Worm (Caenorhabditis elegans) whole organism, L3 larva: ENCODE measurements around the gene C08F11.10.

ENCODE experiments used
- R02D3.7 ChIP-seq: fragments of 150-350 bp; optimal IDR thresholded peaks from 2 replicates; lab custom pipeline; 2014; ENCODE audit warnings: missing biosample characterization, missing genetic modification characterization
- ZK546.5 ChIP-seq: sonication (generic microtip); optimal IDR thresholded peaks from 2 replicates; lab custom pipeline; 2017; ENCODE audit warnings: missing biosample characterization, missing genetic modification characterization
- aly-2 ChIP-seq: fragments of 150-350 bp; optimal IDR thresholded peaks from 2 replicates; lab custom pipeline; 2014; ENCODE audit warnings: missing biosample characterization, missing genetic modification characterization
- ama-1 ChIP-seq: fragments of 150-350 bp; optimal IDR thresholded peaks from 2 replicates; lab custom pipeline; 2018
- ceh-28 ChIP-seq: fragments of 150-350 bp; optimal IDR thresholded peaks from 2 replicates; lab custom pipeline; 2014; ENCODE audit warnings: missing biosample characterization, missing genetic modification reagents, missing genetic modification characterization
- ceh-82 ChIP-seq: fragments of 150-350 bp; optimal IDR thresholded peaks from 2 replicates; lab custom pipeline; 2014; ENCODE audit warnings: missing biosample characterization, missing genetic modification characterization
- ceh-9 ChIP-seq: sonication (generic microtip); optimal IDR thresholded peaks from 2 replicates; lab custom pipeline; 2018; ENCODE audit warnings: missing biosample characterization, missing genetic modification characterization
- egl-27 ChIP-seq: sonication (generic microtip); optimal IDR thresholded peaks from 4 replicates; lab custom pipeline; 2017; ENCODE audit warnings: missing biosample characterization, missing genetic modification reagents, missing genetic modification characterization
- egl-5 ChIP-seq: fragments of 150-350 bp; optimal IDR thresholded peaks from 2 replicates; lab custom pipeline; 2017; ENCODE audit warnings: missing biosample characterization, missing genetic modification reagents, missing genetic modification characterization, inconsistent platforms
- elt-1 ChIP-seq: fragments of 150-350 bp; optimal IDR thresholded peaks from 2 replicates; lab custom pipeline; 2014; ENCODE audit warnings: missing biosample characterization, missing genetic modification characterization
- elt-2 ChIP-seq: sonication (generic microtip); optimal IDR thresholded peaks from 2 replicates; lab custom pipeline; 2016; ENCODE audit warnings: missing genetic modification reagents, mild to moderate bottlenecking, missing genetic modification characterization, missing compliant biosample characterization
- elt-3 ChIP-seq, 3 experiments: fragments of 150-350 bp in 1 of 3; sonication (generic microtip) in 2 of 3; optimal IDR thresholded peaks; 2 replicates in 2 of 3; 4 replicates in 1 of 3; lab custom pipeline; 2014 to 2017; ENCODE audit warnings: missing biosample characterization in 3 of 3, missing genetic modification characterization in 3 of 3
- fkh-10 ChIP-seq: sonication (generic microtip); optimal IDR thresholded peaks from 2 replicates; lab custom pipeline; 2017; ENCODE audit warnings: missing biosample characterization, missing genetic modification reagents, missing genetic modification characterization
- fos-1 ChIP-seq: fragments of 150-350 bp; optimal IDR thresholded peaks from 2 replicates; lab custom pipeline; 2014; ENCODE audit warnings: missing biosample characterization, missing genetic modification characterization
- hmg-11 ChIP-seq: sonication (generic microtip); optimal IDR thresholded peaks from 2 replicates; lab custom pipeline; 2016; ENCODE audit warnings: missing genetic modification characterization, missing compliant biosample characterization
- lin-39 ChIP-seq: fragments of 150-350 bp; optimal IDR thresholded peaks from 2 replicates; lab custom pipeline; 2018; ENCODE audit warnings: missing biosample characterization, missing genetic modification reagents, missing genetic modification characterization
- mdl-1 ChIP-seq: fragments of 150-350 bp; optimal IDR thresholded peaks from 2 replicates; lab custom pipeline; 2014; ENCODE audit warnings: missing biosample characterization, missing genetic modification characterization
- mml-1 ChIP-seq: fragments of 150-350 bp; sonication (generic microtip); optimal IDR thresholded peaks from 3 replicates; lab custom pipeline; 2014; ENCODE audit warnings: missing biosample characterization, missing genetic modification characterization
- nfya-1 ChIP-seq: sonication (generic microtip); optimal IDR thresholded peaks from 2 replicates; lab custom pipeline; 2017; ENCODE audit warnings: missing genetic modification characterization, mild to moderate bottlenecking, missing compliant biosample characterization, antibody characterized with exemption, moderate library complexity; ENCODE audit not compliant: insufficient read depth
- nhr-11 ChIP-seq: fragments of 150-350 bp; optimal IDR thresholded peaks from 2 replicates; lab custom pipeline; 2014; ENCODE audit warnings: missing biosample characterization, missing genetic modification characterization
- nhr-237 ChIP-seq: fragments of 150-350 bp; optimal IDR thresholded peaks from 2 replicates; lab custom pipeline; 2014; ENCODE audit warnings: missing biosample characterization, missing genetic modification characterization
- pha-4 ChIP-seq: fragments of 150-350 bp; optimal IDR thresholded peaks from 2 replicates; lab custom pipeline; 2014; ENCODE audit warnings: missing biosample characterization, missing genetic modification reagents, missing genetic modification characterization
- pqm-1 ChIP-seq: fragments of 150-350 bp; optimal IDR thresholded peaks from 2 replicates; lab custom pipeline; 2017; ENCODE audit warnings: missing biosample characterization, missing genetic modification characterization, inconsistent platforms
- sea-2 ChIP-seq: fragments of 150-350 bp; sonication (generic microtip); optimal IDR thresholded peaks from 4 replicates; lab custom pipeline; 2014; ENCODE audit warnings: missing biosample characterization, missing genetic modification reagents, missing genetic modification characterization
- snpc-4 ChIP-seq: fragments of 150-350 bp; optimal IDR thresholded peaks from 2 replicates; lab custom pipeline; 2014; ENCODE audit warnings: missing biosample characterization, missing genetic modification characterization
- tbx-2 ChIP-seq: sonication (generic microtip); optimal IDR thresholded peaks from 2 replicates; lab custom pipeline; 2016; ENCODE audit warnings: mild to moderate bottlenecking, missing genetic modification characterization, missing compliant biosample characterization
- unc-39 ChIP-seq: sonication (generic microtip); optimal IDR thresholded peaks from 4 replicates; lab custom pipeline; 2017; ENCODE audit warnings: missing biosample characterization, missing genetic modification characterization
- unc-62 ChIP-seq: fragments of 150-350 bp; sonication (generic microtip); optimal IDR thresholded peaks from 4 replicates; lab custom pipeline; 2014; ENCODE audit warnings: missing biosample characterization, missing genetic modification reagents, missing genetic modification characterization
- zag-1 ChIP-seq: fragments of 150-350 bp; optimal IDR thresholded peaks from 2 replicates; lab custom pipeline; 2014; ENCODE audit warnings: missing biosample characterization, missing genetic modification characterization
- ztf-11 ChIP-seq: fragments of 150-350 bp; optimal IDR thresholded peaks from 2 replicates; lab custom pipeline; 2014; ENCODE audit warnings: missing biosample characterization, missing genetic modification characterization

The C08F11.10 gene

DNA sequence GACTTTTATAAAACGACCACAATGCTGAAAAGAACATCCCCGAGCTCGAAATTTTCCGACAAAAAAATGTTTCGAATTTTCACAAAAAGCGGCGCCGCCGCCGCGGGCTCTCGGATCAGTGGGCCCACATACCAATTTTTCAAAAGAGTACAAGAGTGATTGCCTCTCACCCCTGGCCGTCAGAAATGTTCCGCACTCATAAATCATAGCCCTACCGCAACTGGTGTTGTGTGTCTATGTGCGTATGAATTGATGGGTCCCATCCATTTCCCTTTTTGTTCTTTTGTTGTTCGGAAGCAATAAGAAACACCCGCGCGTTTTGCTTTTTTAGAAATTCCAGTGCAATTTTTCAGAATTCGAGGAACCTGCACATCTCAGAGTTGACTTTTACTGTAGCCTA lies 45.6 kb upstream of the C08F11.10 start:
- TF ChIP-seq elt-1 (peak; percentile 48), snpc-4 (no peak), ceh-28 (tag; lab: Kevin White, UChicago) (no peak), nfya-1 (tag; lab: Kevin White, UChicago) (peak; percentile 37), nhr-11 (tag; lab: Kevin White, UChicago) (no peak), ceh-9 (tag; lab: Kevin White, UChicago) (no peak), unc-39 (tag; lab: Kevin White, UChicago) (no peak), hmg-11 (tag; lab: Kevin White, UChicago) (peak; percentile 7), lin-39 (peak; percentile 96), unc-62 (GFP tag; lab: Kevin White, UChicago) (peak; percentile 85)

DNA sequence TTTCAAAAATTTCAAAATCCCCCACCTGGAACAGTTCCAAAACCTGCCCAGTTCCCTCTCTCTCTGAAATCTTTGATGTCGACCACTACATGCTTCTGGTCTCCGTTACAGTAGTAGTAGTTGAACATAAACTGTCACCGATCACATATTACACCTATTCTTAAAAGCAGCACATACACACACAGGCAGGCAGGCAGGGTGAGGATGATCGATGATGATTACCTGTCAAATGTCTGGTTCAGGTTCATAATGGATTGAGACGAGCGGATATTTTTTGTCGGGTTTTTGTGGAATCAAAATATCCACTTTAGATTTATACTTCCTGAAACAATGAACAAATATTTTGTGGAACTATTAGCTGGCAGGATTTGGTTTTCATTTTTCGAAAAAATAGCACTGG lies 45.0 kb upstream of the C08F11.10 start:
- no peak for TF ChIP-seq ZK546.5
- TF ChIP-seq ceh-82: no peak
- TF ChIP-seq unc-62 (GFP tag; lab: Kevin White, UChicago): no peak
- TF ChIP-seq nfya-1 (tag; lab: Kevin White, UChicago): no peak
- no peak for TF ChIP-seq lin-39
- TF ChIP-seq snpc-4: no peak
- no peak for TF ChIP-seq nhr-237 (tag; lab: Kevin White, UChicago)
- TF ChIP-seq egl-27 (tag; lab: Kevin White, UChicago): no peak

DNA sequence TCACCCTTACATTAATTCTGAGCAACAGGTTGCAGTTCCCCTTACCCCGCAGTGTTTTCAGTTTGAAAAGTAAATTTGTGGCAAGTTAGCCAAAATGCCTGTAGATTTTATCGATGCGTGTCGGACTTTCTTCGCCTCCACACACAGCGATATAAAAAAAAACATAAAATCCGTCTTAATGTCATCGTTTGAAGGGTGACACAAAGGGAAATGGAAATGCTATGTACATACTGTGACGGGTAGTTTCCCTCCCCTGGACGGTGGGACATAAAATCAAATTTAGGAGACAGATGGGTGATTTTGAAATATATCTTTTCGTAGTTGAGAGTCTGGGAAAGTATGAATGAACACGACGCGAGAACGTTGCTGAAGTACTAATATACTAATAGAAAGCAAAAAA lies 43.5 kb upstream of the C08F11.10 start:
- TF ChIP-seq mdl-1: no peak
- peak; percentile 79 for TF ChIP-seq egl-5 (tag; lab: Kevin White, UChicago)

DNA sequence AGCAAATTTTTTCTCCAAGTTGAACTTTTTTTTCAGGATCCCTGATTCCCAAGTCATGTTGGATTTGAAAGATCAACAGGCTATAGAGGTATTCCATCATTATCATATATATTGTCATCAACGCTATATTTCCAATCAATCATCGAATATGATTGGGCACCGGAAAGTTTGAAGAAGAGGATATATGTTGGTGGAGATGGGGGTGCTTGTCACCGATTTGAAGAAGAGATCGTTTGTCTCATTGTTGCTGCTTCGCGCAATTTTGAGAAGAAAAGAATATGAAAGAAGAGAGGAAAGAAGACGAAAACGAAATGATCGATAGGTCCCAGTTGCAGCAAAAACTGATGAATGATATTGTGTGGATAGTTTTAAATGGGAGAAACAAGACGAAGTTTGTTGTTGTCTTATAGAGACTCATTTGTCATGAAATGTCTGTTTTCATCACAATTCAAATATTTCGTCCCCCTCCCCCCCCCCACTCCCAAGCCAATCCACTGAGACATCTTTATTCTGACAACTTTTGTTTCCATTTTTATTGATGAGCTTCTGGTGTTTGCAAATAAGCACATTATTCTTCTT lies 40.4 kb upstream of the C08F11.10 start, which contains the start of gene T23G4.2:
Gene T23G4.2 (minus strand): TSS at position 255 of the 579 bp plus-strand sequence.
- TF ChIP-seq ceh-28 (tag; lab: Kevin White, UChicago) (peak; percentile 15), unc-62 (GFP tag; lab: Kevin White, UChicago) (peak; percentile 76), lin-39 (peak; percentile 77), egl-5 (tag; lab: Kevin White, UChicago) (no peak)

DNA sequence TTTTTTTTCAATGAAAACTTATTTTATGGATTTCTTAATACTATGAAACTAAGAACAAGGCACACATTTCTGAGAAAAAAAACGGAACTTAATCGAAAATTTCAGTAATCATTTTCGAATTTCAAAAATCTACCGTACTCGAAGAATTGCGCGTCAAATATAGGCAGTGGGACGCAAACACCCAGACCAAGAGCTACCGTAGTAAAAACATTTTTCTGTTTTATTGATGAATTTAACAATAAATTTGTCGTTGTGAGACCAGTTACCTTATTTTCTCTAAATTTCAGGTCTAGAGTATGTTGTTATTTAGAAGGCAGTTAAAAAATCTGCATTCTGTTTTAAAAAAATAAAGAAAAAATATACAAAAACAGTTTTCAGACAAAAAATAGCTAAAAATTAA lies 38.6 kb upstream of the C08F11.10 start:
- TF ChIP-seq elt-3 (tag; optimal IDR thresholded peaks at IDR 0.05; lab: Kevin White, UChicago) (no peak), pqm-1 (no peak), nhr-11 (tag; lab: Kevin White, UChicago) (no peak), elt-1 (no peak), pha-4 (tag; lab: Kevin White, UChicago) (no peak), unc-39 (tag; lab: Kevin White, UChicago) (no peak), zag-1 (tag; lab: Kevin White, UChicago) (no peak), mml-1 (tag; lab: Kevin White, UChicago) (no peak), sea-2 (GFP tag; lab: Kevin White, UChicago) (no peak), ztf-11 (no peak), ama-1 (lab: Kevin White, UChicago) (no peak), fos-1 (tag; lab: Kevin White, UChicago) (no peak), fkh-10 (GFP tag; lab: Kevin White, UChicago) (no peak), unc-62 (GFP tag; lab: Kevin White, UChicago) (no peak), aly-2 (tag; lab: Kevin White, UChicago) (no peak), R02D3.7 (no peak), tbx-2 (no peak), nfya-1 (tag; lab: Kevin White, UChicago) (no peak), elt-2 (tag; lab: Kevin White, UChicago) (no peak)

DNA sequence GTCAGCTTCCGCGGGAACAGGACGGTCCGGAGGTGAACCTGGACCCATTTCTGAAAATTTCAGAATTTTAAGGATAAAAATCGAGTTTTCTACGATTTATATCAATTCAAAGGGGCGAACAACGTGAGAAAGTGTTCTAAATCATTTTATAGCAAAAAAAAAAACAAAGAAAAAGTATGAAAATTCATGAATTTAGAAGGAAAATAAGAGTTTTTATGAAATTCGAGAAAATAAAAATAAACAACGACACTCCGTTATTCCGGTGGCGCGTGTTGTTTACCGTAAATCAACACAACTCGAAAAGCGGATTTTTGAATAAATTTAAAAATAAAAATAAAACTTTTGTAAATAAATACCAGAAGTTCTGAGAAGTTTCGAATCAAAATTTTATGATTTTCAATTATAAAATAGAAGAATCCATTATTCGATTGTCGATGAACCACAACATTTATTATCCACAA lies 38.0 kb upstream of the C08F11.10 start, which contains the start of gene nyn-1:
Gene nyn-1 (minus strand): TSS at position 51 of the 461 bp plus-strand sequence.
- TF ChIP-seq ZK546.5: no peak
- no peak for TF ChIP-seq hmg-11 (tag; lab: Kevin White, UChicago)
- TF ChIP-seq R02D3.7: peak; percentile 32
